Fruit fly (Drosophila melanogaster) whole organism, wandering third instar larva: ENCODE results near the gene GluProRS.

Source experiments
- Abd-B ChIP-seq: fragments of >200 bp; optimal IDR thresholded peaks from 2 replicates; lab custom pipeline; 2017; ENCODE audit warnings: missing biosample characterization, missing genetic modification characterization
- CG32264 ChIP-seq: fragments of 200-800 bp; sonication (Bioruptor generic); optimal IDR thresholded peaks from 2 replicates; lab custom pipeline; 2016; ENCODE audit warnings: missing biosample characterization, missing genetic modification characterization
- CG9705 ChIP-seq: fragments of 200-800 bp; sonication (Bioruptor generic); optimal IDR thresholded peaks from 2 replicates; lab custom pipeline; 2018; ENCODE audit warnings: missing biosample characterization, mild to moderate bottlenecking, missing genetic modification characterization
- CrebA ChIP-seq: fragments of 200-800 bp; sonication (Bioruptor generic); optimal IDR thresholded peaks from 2 replicates; lab custom pipeline; 2016; ENCODE audit warnings: missing biosample characterization, mild to moderate bottlenecking, missing genetic modification characterization, borderline replicate concordance
- Dfd ChIP-seq: fragments of >200 bp; optimal IDR thresholded peaks from 2 replicates; lab custom pipeline; 2017; ENCODE audit warnings: missing biosample characterization, missing genetic modification characterization
- Dif ChIP-seq: fragments of 200-275, 200-300 bp; sonication (Bioruptor generic); optimal IDR thresholded peaks from 2 replicates; lab custom pipeline; 2018; ENCODE audit warnings: missing biosample characterization, missing genetic modification characterization; ENCODE audit not compliant: partially characterized antibody
- GATAd ChIP-seq: sonication (Bioruptor generic); optimal IDR thresholded peaks from 2 replicates; lab custom pipeline; 2016; ENCODE audit warnings: missing biosample characterization, missing genetic modification characterization
- HLH106 ChIP-seq: fragments of 200-800 bp; optimal IDR thresholded peaks from 3 replicates; lab custom pipeline; 2019; ENCODE audit warnings: missing biosample characterization, mild to moderate bottlenecking, missing genetic modification characterization, moderate library complexity
- Hnf4 ChIP-seq: fragments of 200-800 bp; sonication (Bioruptor generic); optimal IDR thresholded peaks from 2 replicates; lab custom pipeline; 2016; ENCODE audit warnings: missing biosample characterization, mild to moderate bottlenecking, missing genetic modification characterization
- Hr78 ChIP-seq: fragments of >200 bp; optimal IDR thresholded peaks from 2 replicates; lab custom pipeline; 2017; ENCODE audit warnings: missing biosample characterization, missing genetic modification characterization
- Hr83 ChIP-seq: fragments of 200-300 bp; sonication (Bioruptor generic); optimal IDR thresholded peaks from 2 replicates; lab custom pipeline; 2016; ENCODE audit warnings: missing biosample characterization, mild to moderate bottlenecking, missing genetic modification characterization, moderate library complexity; ENCODE audit not compliant: poor library complexity, severe bottlenecking
- Jra ChIP-seq: sonication (Bioruptor generic); optimal IDR thresholded peaks from 2 replicates; lab custom pipeline; 2016; ENCODE audit warnings: missing biosample characterization, missing genetic modification characterization
- Mio ChIP-seq: sonication (Bioruptor generic); optimal IDR thresholded peaks from 2 replicates; lab custom pipeline; 2016; ENCODE audit warnings: missing biosample characterization, missing genetic modification characterization
- Myc ChIP-seq: fragments of >200 bp; optimal IDR thresholded peaks from 2 replicates; lab custom pipeline; 2017
- N ChIP-seq: fragments of >200 bp; optimal IDR thresholded peaks from 2 replicates; lab custom pipeline; 2018; ENCODE audit warnings: missing biosample characterization, missing external identifiers, missing genetic modification characterization
- OdsH ChIP-seq: fragments of 200-800 bp; sonication (Bioruptor generic); optimal IDR thresholded peaks from 2 replicates; lab custom pipeline; 2016; ENCODE audit warnings: missing biosample characterization, mild to moderate bottlenecking, missing genetic modification characterization
- Rel ChIP-seq, 2 experiments: fragments of 200-800 bp; sonication (Bioruptor generic) in 1 of 2; optimal IDR thresholded peaks; 2 replicates in 1 of 2; 3 replicates in 1 of 2; lab custom pipeline; 2016 to 2019; ENCODE audit warnings: mild to moderate bottlenecking in 2 of 2, missing biosample characterization in 2 of 2, missing genetic modification characterization in 2 of 2, moderate library complexity in 1 of 2
- Sp1 ChIP-seq: fragments of 200-800 bp; sonication (Bioruptor generic); optimal IDR thresholded peaks from 3 replicates; lab custom pipeline; 2019; ENCODE audit warnings: missing biosample characterization, mild to moderate bottlenecking, missing genetic modification characterization, moderate library complexity
- Vsx2 ChIP-seq: fragments of 200-300, 225-300 bp; sonication (Bioruptor generic); optimal IDR thresholded peaks from 2 replicates; lab custom pipeline; 2018; ENCODE audit warnings: missing biosample characterization, missing genetic modification characterization; ENCODE audit not compliant: partially characterized antibody
- br ChIP-seq: fragments of 200-800 bp; sonication (Bioruptor generic); optimal IDR thresholded peaks from 2 replicates; lab custom pipeline; 2016; ENCODE audit warnings: missing biosample characterization, missing genetic modification characterization
- brk ChIP-seq: fragments of 200-800 bp; sonication (Bioruptor generic); optimal IDR thresholded peaks from 2 replicates; lab custom pipeline; 2016; ENCODE audit warnings: missing biosample characterization, mild to moderate bottlenecking, missing genetic modification characterization
- dl ChIP-seq, 2 experiments: fragments of 175-275, 200-275 bp in 1 of 2; fragments of 200-275 bp in 1 of 2; sonication (Bioruptor generic); optimal IDR thresholded peaks; lab custom pipeline; 2018; ENCODE audit warnings: mild to moderate bottlenecking in 2 of 2, missing biosample characterization in 2 of 2, missing genetic modification characterization in 2 of 2, moderate library complexity in 2 of 2; ENCODE audit not compliant: partially characterized antibody in 2 of 2, insufficient read depth in 1 of 2
- dmrt93B ChIP-seq: fragments of 200-800 bp; sonication (Bioruptor generic); optimal IDR thresholded peaks from 2 replicates; lab custom pipeline; 2018; ENCODE audit warnings: missing biosample characterization, mild to moderate bottlenecking, missing genetic modification characterization
- dsf ChIP-seq: sonication (Bioruptor generic); optimal IDR thresholded peaks from 2 replicates; lab custom pipeline; 2016; ENCODE audit warnings: missing biosample characterization, missing genetic modification characterization, borderline replicate concordance
- ey ChIP-seq: fragments of 200-800 bp; sonication (Bioruptor generic); optimal IDR thresholded peaks from 2 replicates; lab custom pipeline; 2016; ENCODE audit warnings: missing biosample characterization, missing genetic modification characterization
- foxo ChIP-seq, 2 experiments: fragments of 200-800 bp; sonication (Bioruptor generic); optimal IDR thresholded peaks; 2 replicates in 1 of 2; 3 replicates in 1 of 2; lab custom pipeline; 2016 to 2017; ENCODE audit warnings: missing biosample characterization in 2 of 2, missing genetic modification characterization in 2 of 2
- fru ChIP-seq: fragments of 200-800 bp; sonication (Bioruptor generic); optimal IDR thresholded peaks from 3 replicates; lab custom pipeline; 2016; ENCODE audit warnings: missing biosample characterization, mild to moderate bottlenecking, missing genetic modification characterization
- h ChIP-seq: fragments of 200-800 bp; sonication (Bioruptor generic); optimal IDR thresholded peaks from 3 replicates; lab custom pipeline; 2016; ENCODE audit warnings: missing biosample characterization, mild to moderate bottlenecking, missing genetic modification characterization
- jim ChIP-seq: fragments of 175-275, 200-325 bp; sonication (Bioruptor generic); optimal IDR thresholded peaks from 2 replicates; lab custom pipeline; 2016; ENCODE audit warnings: missing biosample characterization, mild to moderate bottlenecking, missing genetic modification characterization
- lola ChIP-seq: fragments of >200 bp; optimal IDR thresholded peaks from 2 replicates; lab custom pipeline; 2017; ENCODE audit warnings: missing biosample characterization, missing genetic modification characterization
- pan ChIP-seq: fragments of >200 bp; optimal IDR thresholded peaks from 2 replicates; lab custom pipeline; 2017
- psq ChIP-seq: fragments of 200-800 bp; sonication (Bioruptor generic); optimal IDR thresholded peaks from 3 replicates; lab custom pipeline; 2017; ENCODE audit warnings: missing biosample characterization, mild to moderate bottlenecking, missing genetic modification characterization, moderate library complexity
- rgr ChIP-seq: fragments of 200-800 bp; sonication (Bioruptor generic); optimal IDR thresholded peaks from 3 replicates; lab custom pipeline; 2016; ENCODE audit warnings: missing biosample characterization, mild to moderate bottlenecking, missing genetic modification characterization
- sage ChIP-seq: fragments of 200-800 bp; sonication (Bioruptor generic); optimal IDR thresholded peaks from 2 replicates; lab custom pipeline; 2016; ENCODE audit warnings: missing biosample characterization, mild to moderate bottlenecking, missing genetic modification characterization
- sv ChIP-seq: fragments of 200-800 bp; sonication (Bioruptor generic); optimal IDR thresholded peaks from 3 replicates; lab custom pipeline; 2016; ENCODE audit warnings: missing biosample characterization, missing genetic modification characterization
- tai ChIP-seq: sonication (Bioruptor generic); optimal IDR thresholded peaks from 2 replicates; lab custom pipeline; 2016; ENCODE audit warnings: missing biosample characterization, missing genetic modification characterization
- usp ChIP-seq: fragments of >200 bp; optimal IDR thresholded peaks from 2 replicates; lab custom pipeline; 2017; ENCODE audit warnings: missing biosample characterization, missing genetic modification characterization
- woc ChIP-seq: sonication (Bioruptor generic); optimal IDR thresholded peaks from 2 replicates; lab custom pipeline; 2016; ENCODE audit warnings: missing biosample characterization, mild to moderate bottlenecking, missing genetic modification characterization

GluProRS gene

dm6 chr3R:23958091-23958838 lies at the start of gene GluProRS, which contains the start of gene AP-1sigma:
GluProRS (minus strand) TSS chr3R:23958391.
AP-1sigma (plus strand) TSS chr3R:23958651.
- TF ChIP-seq CrebA (no peak), N (GFP tag; lab: Kevin White, UChicago) (no peak), ey (GFP tag; lab: Kevin White, UChicago) (peak; percentile 89), CG9705 (peak; percentile 85), Hr78 (no peak), jim (GFP tag; lab: Kevin White, UChicago) (no peak), dsf (GFP tag; lab: Kevin White, UChicago) (peak; percentile 79), GATAd (peak; percentile 80), HLH106 (tag; lab: Kevin White, UChicago) (peak; percentile 91), pan (lab: Kevin White, UChicago) (no peak), dmrt93B (peak; percentile 86), tai (GFP tag; lab: Kevin White, UChicago) (no peak), woc (peak; percentile 87), Myc (lab: Kevin White, UChicago) (peak; percentile 83), Jra (GFP tag; lab: Kevin White, UChicago) (peak; percentile 89), psq (GFP tag; lab: Kevin White, UChicago) (peak; percentile 82), Abd-B (GFP tag; lab: Kevin White, UChicago) (no peak), OdsH (peak; percentile 86), Vsx2 (no peak), Hnf4 (GFP tag; lab: Kevin White, UChicago) (peak; percentile 85), foxo (GFP tag; optimal IDR thresholded peaks at IDR 0.05; lab: Kevin White, UChicago) (peak; percentile 51 to 93), Hr83 (GFP tag; lab: Kevin White, UChicago) (peak; percentile 57), sv (GFP tag; lab: Kevin White, UChicago) (peak; percentile 94), Sp1 (peak; percentile 85), fru (peak; percentile 89), br (GFP tag; lab: Kevin White, UChicago) (peak; percentile 81), usp (no peak), Dif (GFP tag; lab: Kevin White, UChicago) (no peak), Mio (peak; percentile 37), h (GFP tag; lab: Kevin White, UChicago) (peak; percentile 92), brk (GFP tag; lab: Kevin White, UChicago) (no peak), CG32264 (peak; percentile 72), sage (peak; percentile 65), rgr (GFP tag; lab: Kevin White, UChicago) (peak; percentile 90), lola (GFP tag; lab: Kevin White, UChicago) (no peak), dl (GFP tag; optimal IDR thresholded peaks at IDR 0.05; lab: Kevin White, UChicago; ENCODE audit: insufficient read depth in 1 of 2, partially characterized antibody in 2 of 2) (no peak), Dfd (no peak), Rel (GFP tag; optimal IDR thresholded peaks at IDR 0.05; lab: Kevin White, UChicago) (peak; percentile 47), Rel (tag; optimal IDR thresholded peaks at IDR 0.05; lab: Kevin White, UChicago) (peak; percentile 66)

dm6 chr3R:24006449-24007159 lies 48.4 kb upstream of the GluProRS start:
- TF ChIP-seq foxo (GFP tag; optimal IDR thresholded peaks at IDR 0.05; lab: Kevin White, UChicago) (no peak), Sp1 (peak; percentile 40), OdsH (no peak), sv (GFP tag; lab: Kevin White, UChicago) (no peak), usp (no peak), Hr83 (GFP tag; lab: Kevin White, UChicago) (peak; percentile 70), tai (GFP tag; lab: Kevin White, UChicago) (no peak), br (GFP tag; lab: Kevin White, UChicago) (peak; percentile 33), GATAd (no peak), N (GFP tag; lab: Kevin White, UChicago) (no peak), CG32264 (no peak), Dif (GFP tag; lab: Kevin White, UChicago) (peak; percentile 68), Hr78 (no peak), psq (GFP tag; lab: Kevin White, UChicago) (peak; percentile 37), woc (peak; percentile 45), jim (GFP tag; lab: Kevin White, UChicago) (peak; percentile 43), sage (no peak), h (GFP tag; lab: Kevin White, UChicago) (peak; percentile 46), dsf (GFP tag; lab: Kevin White, UChicago) (no peak), Abd-B (GFP tag; lab: Kevin White, UChicago) (no peak), fru (peak; percentile 34), CG9705 (no peak), HLH106 (tag; lab: Kevin White, UChicago) (peak; percentile 45), ey (GFP tag; lab: Kevin White, UChicago) (no peak), Rel (GFP tag; optimal IDR thresholded peaks at IDR 0.05; lab: Kevin White, UChicago) (no peak), Rel (tag; optimal IDR thresholded peaks at IDR 0.05; lab: Kevin White, UChicago) (no peak), Hnf4 (GFP tag; lab: Kevin White, UChicago) (no peak), Myc (lab: Kevin White, UChicago) (peak; percentile 99), lola (GFP tag; lab: Kevin White, UChicago) (no peak), pan (lab: Kevin White, UChicago) (no peak), Vsx2 (peak; percentile 11), Dfd (no peak), CrebA (no peak), dl (GFP tag; optimal IDR thresholded peaks at IDR 0.05; lab: Kevin White, UChicago; ENCODE audit: insufficient read depth in 1 of 2, partially characterized antibody in 2 of 2) (peak in 1 of 2 experiments; percentile 9), Mio (no peak), brk (GFP tag; lab: Kevin White, UChicago) (no peak), Jra (GFP tag; lab: Kevin White, UChicago) (no peak), dmrt93B (no peak), rgr (GFP tag; lab: Kevin White, UChicago) (no peak)
- TF ChIP-seq, all 38 proteins: peak for 13
